Fruit fly (Drosophila melanogaster): ENCODE data around the gene CG32079.

- no peak for TF ChIP-seq CG8478 (optimal IDR thresholded peaks at IDR 0.05)
- TF ChIP-seq psq (optimal IDR thresholded peaks at IDR 0.05), result no peak
- TF ChIP-seq pan (optimal IDR thresholded peaks at IDR 0.05), result no peak
- TF ChIP-seq usp (GFP tag; optimal IDR thresholded peaks at IDR 0.05), result no peak
These were observed 21.4 kb upstream of the CG32079 start for dm6 chr3L:11003980-11004379.

Data from whole organism.